Fruit fly (Drosophila melanogaster): Measurements from ENCODE around the gene GluRIIC.

dm6 chr2L:869497-870040, 44.3 kb upstream of the GluRIIC start, which contains the start of gene dbe:
- TF ChIP-seq CG7045 (GFP tag; optimal IDR thresholded peaks at IDR 0.05) (no peak), cic (GFP tag; optimal IDR thresholded peaks at IDR 0.05) (no peak), toe (GFP tag; optimal IDR thresholded peaks at IDR 0.05) (no peak), Crg-1 (GFP tag; optimal IDR thresholded peaks at IDR 0.05) (no peak), kay (GFP tag; ENCODE audit: borderline replicate concordance) (no peak), CG12768 (GFP tag; optimal IDR thresholded peaks at IDR 0.05) (no peak), ovo (GFP tag; optimal IDR thresholded peaks at IDR 0.05) (no peak), CG11617 (GFP tag; optimal IDR thresholded peaks at IDR 0.05) (no peak)

Data from whole organism, adult.